Worm (Caenorhabditis elegans): Measurements from ENCODE around the gene VB0395L.1.

Gene VB0395L.1

DNA sequence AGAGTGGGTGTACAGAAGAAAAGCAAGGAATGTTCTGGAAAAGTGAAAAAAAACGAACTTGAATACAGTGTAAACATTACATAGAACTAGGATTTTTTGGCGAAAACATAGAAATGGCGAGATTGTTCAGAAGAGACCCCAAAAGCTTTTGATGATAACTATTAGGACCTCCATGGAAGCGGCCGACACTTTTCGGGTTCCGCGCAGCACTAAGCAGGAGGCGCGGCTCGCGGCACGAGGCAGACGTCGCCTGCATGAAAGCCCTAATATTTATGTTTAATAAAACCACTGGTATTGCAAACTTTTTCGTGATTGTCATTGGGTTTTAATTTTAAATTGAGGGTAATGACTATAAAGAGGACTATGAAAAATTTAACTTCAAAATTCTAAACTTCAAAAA, 18.9 kb downstream of the VB0395L.1 start:
- TF ChIP-seq aly-1 (tag; optimal IDR thresholded peaks at IDR 0.05) (no peak), hmg-4 (GFP tag; optimal IDR thresholded peaks at IDR 0.05) (no peak), F13C5.2 (tag; optimal IDR thresholded peaks at IDR 0.05) (no peak), ceh-36 (tag; optimal IDR thresholded peaks at IDR 0.05) (no peak), sea-1 (GFP tag; conservative IDR thresholded peaks at IDR 0.05) (no peak)

DNA sequence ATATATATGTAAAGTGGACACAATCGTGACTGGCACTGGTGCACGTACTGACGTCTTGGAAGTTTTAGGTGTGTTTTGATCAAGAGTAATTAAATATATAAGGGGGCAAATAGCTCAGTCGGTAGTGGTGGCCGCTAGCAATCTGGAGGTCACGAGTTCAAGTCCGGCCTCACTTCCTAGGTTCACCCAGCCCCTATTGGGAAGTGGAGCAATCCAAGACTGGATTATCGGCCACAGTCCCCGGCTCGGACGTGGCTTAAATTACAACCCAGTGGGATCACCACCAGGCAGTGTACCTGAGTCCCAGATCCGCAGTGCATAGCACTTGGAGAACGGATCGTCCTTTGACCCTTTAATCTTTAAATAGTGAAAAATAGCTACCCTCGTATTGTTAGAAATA, 19.6 kb downstream of the VB0395L.1 start:
- TF ChIP-seq hmbx-1 (tag; optimal IDR thresholded peaks at IDR 0.05): no peak
- no peak for TF ChIP-seq ceh-36 (tag; optimal IDR thresholded peaks at IDR 0.05)
- no peak for TF ChIP-seq flt-1 (GFP tag; IDR thresholded peaks at IDR 0.05)
- TF ChIP-seq tbx-37 (GFP tag; conservative IDR thresholded peaks at IDR 0.05): no peak
- TF ChIP-seq ets-7 (tag; optimal IDR thresholded peaks at IDR 0.05): no peak
- no peak for TF ChIP-seq B0310.2 (tag; optimal IDR thresholded peaks at IDR 0.05)
- no peak for TF ChIP-seq scrt-1 (GFP tag; IDR thresholded peaks at IDR 0.05)
- TF ChIP-seq hnd-1 (tag; optimal IDR thresholded peaks at IDR 0.05): no peak
- TF ChIP-seq hmg-4 (GFP tag; optimal IDR thresholded peaks at IDR 0.05): no peak
- no peak for TF ChIP-seq tbx-11 (GFP tag; IDR thresholded peaks at IDR 0.05)
- TF ChIP-seq pes-1 (GFP tag; IDR thresholded peaks at IDR 0.05): no peak
- no peak for TF ChIP-seq sea-1 (GFP tag; conservative IDR thresholded peaks at IDR 0.05)
- no peak for TF ChIP-seq aly-1 (tag; optimal IDR thresholded peaks at IDR 0.05)
- no peak for TF ChIP-seq ceh-13 (GFP tag; optimal IDR thresholded peaks at IDR 0.05)
- no peak for TF ChIP-seq F13C5.2 (tag; optimal IDR thresholded peaks at IDR 0.05)

DNA sequence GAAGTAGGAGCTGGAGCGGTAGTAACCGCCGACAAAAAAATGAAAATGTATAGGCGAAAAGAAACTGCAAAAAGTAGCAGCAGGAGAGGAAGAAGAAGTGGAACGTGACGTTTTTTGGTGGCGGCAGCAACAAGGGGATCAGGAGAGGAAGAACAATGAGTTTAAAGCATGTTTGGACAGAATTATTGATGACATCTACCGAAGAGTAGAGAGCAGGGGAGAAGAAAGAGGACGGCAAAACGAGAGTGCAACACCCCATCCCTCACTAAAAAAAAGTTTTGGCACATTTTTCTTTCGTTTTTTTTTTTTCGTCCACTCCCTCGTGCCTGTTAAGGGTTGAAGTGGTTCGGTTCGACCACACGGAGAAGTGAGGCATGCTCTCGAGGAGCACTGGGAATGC, 22.9 kb downstream of the VB0395L.1 start:
- TF ChIP-seq tra-4 (tag; optimal IDR thresholded peaks at IDR 0.05) (no peak), ama-1 (optimal IDR thresholded peaks at IDR 0.05) (no peak), B0310.2 (tag; optimal IDR thresholded peaks at IDR 0.05) (no peak), hmbx-1 (tag; optimal IDR thresholded peaks at IDR 0.05) (no peak), hmg-4 (GFP tag; optimal IDR thresholded peaks at IDR 0.05) (no peak), aly-1 (tag; optimal IDR thresholded peaks at IDR 0.05) (no peak), ceh-36 (tag; optimal IDR thresholded peaks at IDR 0.05) (no peak), ceh-13 (GFP tag; optimal IDR thresholded peaks at IDR 0.05) (no peak), tbx-11 (GFP tag; IDR thresholded peaks at IDR 0.05) (no peak), hnd-1 (tag; optimal IDR thresholded peaks at IDR 0.05) (no peak), sea-1 (GFP tag; conservative IDR thresholded peaks at IDR 0.05) (no peak), flt-1 (GFP tag; IDR thresholded peaks at IDR 0.05) (no peak), ets-7 (tag; optimal IDR thresholded peaks at IDR 0.05) (no peak), pes-1 (GFP tag; IDR thresholded peaks at IDR 0.05) (no peak)

DNA sequence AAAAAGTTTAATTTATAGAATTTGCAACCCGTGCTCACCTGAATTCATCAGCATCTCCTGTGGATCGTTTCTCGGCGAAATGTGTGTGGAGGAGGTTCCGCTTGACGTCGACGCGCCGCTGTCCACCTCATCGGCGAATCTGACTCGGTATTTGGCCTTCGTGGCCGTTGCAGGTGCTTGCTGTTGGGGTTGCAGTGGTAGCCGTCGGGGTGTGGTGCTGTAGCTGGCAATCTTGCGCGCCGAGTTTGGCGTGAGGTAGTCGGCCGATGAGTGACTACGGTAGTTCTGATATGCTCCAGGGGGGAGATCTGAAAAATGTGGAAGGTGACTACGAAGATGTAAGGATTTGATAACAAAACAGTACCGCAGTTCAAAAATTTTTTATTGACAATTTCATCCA, 24.0 kb downstream of the VB0395L.1 start:
- TF ChIP-seq ceh-36 (tag; optimal IDR thresholded peaks at IDR 0.05): no peak
- no peak for TF ChIP-seq ets-7 (tag; optimal IDR thresholded peaks at IDR 0.05)
- TF ChIP-seq B0310.2 (tag; optimal IDR thresholded peaks at IDR 0.05): no peak
- TF ChIP-seq scrt-1 (GFP tag; IDR thresholded peaks at IDR 0.05): no peak
- TF ChIP-seq pes-1 (GFP tag; IDR thresholded peaks at IDR 0.05): no peak
- TF ChIP-seq hnd-1 (tag; optimal IDR thresholded peaks at IDR 0.05): no peak
- TF ChIP-seq F13C5.2 (tag; optimal IDR thresholded peaks at IDR 0.05): no peak
- no peak for TF ChIP-seq hmbx-1 (tag; optimal IDR thresholded peaks at IDR 0.05)
- no peak for TF ChIP-seq ceh-13 (GFP tag; optimal IDR thresholded peaks at IDR 0.05)
- TF ChIP-seq flt-1 (GFP tag; IDR thresholded peaks at IDR 0.05): no peak
- no peak for TF ChIP-seq tbx-37 (GFP tag; conservative IDR thresholded peaks at IDR 0.05)
- TF ChIP-seq sea-1 (GFP tag; conservative IDR thresholded peaks at IDR 0.05): no peak
- no peak for TF ChIP-seq ama-1 (optimal IDR thresholded peaks at IDR 0.05)
- TF ChIP-seq aly-1 (tag; optimal IDR thresholded peaks at IDR 0.05): no peak

DNA sequence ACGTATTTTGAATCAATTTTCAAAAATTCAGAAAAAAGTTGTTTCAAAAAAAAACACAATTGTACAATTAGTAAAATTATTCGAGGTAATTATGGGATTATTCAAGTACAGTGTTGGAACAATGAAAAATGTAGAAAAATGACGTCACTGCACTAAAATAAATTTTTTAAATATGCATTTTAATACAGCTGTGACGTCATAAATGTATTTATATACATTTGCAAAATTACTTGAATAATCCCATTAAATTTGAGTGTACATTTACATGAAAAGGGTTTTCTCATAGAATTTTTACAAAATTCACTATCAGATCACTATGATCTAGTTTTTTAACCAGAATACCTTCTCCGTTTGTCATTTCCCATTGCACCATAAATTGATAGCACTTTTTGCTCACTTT, 28.2 kb downstream of the VB0395L.1 start:
- TF ChIP-seq sea-1 (GFP tag; conservative IDR thresholded peaks at IDR 0.05) (no peak), ceh-36 (tag; optimal IDR thresholded peaks at IDR 0.05) (no peak), tbx-11 (GFP tag; IDR thresholded peaks at IDR 0.05) (no peak), tra-4 (tag; optimal IDR thresholded peaks at IDR 0.05) (no peak), hmbx-1 (tag; optimal IDR thresholded peaks at IDR 0.05) (no peak), hnd-1 (tag; optimal IDR thresholded peaks at IDR 0.05) (no peak), ets-7 (tag; optimal IDR thresholded peaks at IDR 0.05) (no peak), ceh-13 (GFP tag; optimal IDR thresholded peaks at IDR 0.05) (no peak), hmg-4 (GFP tag; optimal IDR thresholded peaks at IDR 0.05) (no peak), B0310.2 (tag; optimal IDR thresholded peaks at IDR 0.05) (no peak), flt-1 (GFP tag; IDR thresholded peaks at IDR 0.05) (no peak), pes-1 (GFP tag; IDR thresholded peaks at IDR 0.05) (no peak), aly-1 (tag; optimal IDR thresholded peaks at IDR 0.05) (no peak), scrt-1 (GFP tag; IDR thresholded peaks at IDR 0.05) (no peak), tbx-37 (GFP tag; conservative IDR thresholded peaks at IDR 0.05) (no peak), ama-1 (optimal IDR thresholded peaks at IDR 0.05) (no peak), F13C5.2 (tag; optimal IDR thresholded peaks at IDR 0.05) (no peak)

DNA sequence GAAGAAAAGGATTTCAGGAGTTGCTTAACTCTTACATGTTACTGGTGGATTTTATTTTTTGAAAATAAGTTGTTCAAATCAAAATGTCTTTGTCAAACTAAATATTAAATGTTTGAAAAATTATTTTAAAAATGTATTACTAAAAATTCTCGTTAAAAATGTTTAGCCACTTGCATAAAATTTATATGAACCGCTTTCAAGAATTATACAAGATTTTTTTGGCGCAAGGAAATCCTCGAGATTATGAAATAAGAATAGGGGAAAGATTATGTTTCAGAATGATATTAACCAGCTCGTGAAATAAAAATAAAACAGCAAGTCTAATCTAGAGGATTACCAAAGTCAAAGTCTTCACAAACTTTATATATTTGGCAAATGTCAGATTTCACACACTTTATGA, 33.5 kb downstream of the VB0395L.1 start:
- TF ChIP-seq scrt-1 (GFP tag; IDR thresholded peaks at IDR 0.05): no peak
- TF ChIP-seq flt-1 (GFP tag; IDR thresholded peaks at IDR 0.05): no peak
- TF ChIP-seq ama-1 (optimal IDR thresholded peaks at IDR 0.05): no peak
- no peak for TF ChIP-seq pes-1 (GFP tag; IDR thresholded peaks at IDR 0.05)
- TF ChIP-seq tra-4 (tag; optimal IDR thresholded peaks at IDR 0.05): no peak
- TF ChIP-seq B0310.2 (tag; optimal IDR thresholded peaks at IDR 0.05): no peak
- TF ChIP-seq hmg-4 (GFP tag; optimal IDR thresholded peaks at IDR 0.05): no peak
- no peak for TF ChIP-seq hnd-1 (tag; optimal IDR thresholded peaks at IDR 0.05)
- TF ChIP-seq hmbx-1 (tag; optimal IDR thresholded peaks at IDR 0.05): no peak
- TF ChIP-seq tbx-11 (GFP tag; IDR thresholded peaks at IDR 0.05): no peak
- TF ChIP-seq tbx-37 (GFP tag; conservative IDR thresholded peaks at IDR 0.05): no peak
- TF ChIP-seq ceh-13 (GFP tag; optimal IDR thresholded peaks at IDR 0.05): no peak
- no peak for TF ChIP-seq ets-7 (tag; optimal IDR thresholded peaks at IDR 0.05)
- no peak for TF ChIP-seq F13C5.2 (tag; optimal IDR thresholded peaks at IDR 0.05)
- TF ChIP-seq sea-1 (GFP tag; conservative IDR thresholded peaks at IDR 0.05): no peak
- no peak for TF ChIP-seq ceh-36 (tag; optimal IDR thresholded peaks at IDR 0.05)
- TF ChIP-seq aly-1 (tag; optimal IDR thresholded peaks at IDR 0.05): no peak

DNA sequence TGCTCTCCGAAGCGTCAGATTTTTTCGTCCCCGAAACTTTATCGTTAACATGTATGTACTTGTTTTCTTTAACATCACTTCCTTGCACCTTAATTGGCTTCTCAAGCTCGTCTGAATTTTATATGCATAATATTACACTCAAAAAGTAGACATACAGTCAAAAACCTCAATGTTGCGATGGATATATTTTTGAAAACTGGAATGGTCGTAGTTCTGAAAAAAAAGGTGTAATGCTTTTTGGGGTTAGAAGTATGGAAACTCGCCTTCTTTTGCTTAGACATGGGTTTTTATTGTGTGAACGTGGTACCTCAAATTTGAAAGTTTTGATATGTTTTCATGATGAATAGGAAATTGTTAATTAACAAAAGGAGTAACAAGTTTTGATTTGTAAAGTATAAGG, 34.2 kb downstream of the VB0395L.1 start, which contains the start of gene C09G1.2:
Gene C09G1.2 (minus strand): TSS at position 101 of the 400 bp plus-strand sequence.
- no peak for TF ChIP-seq aly-1 (tag; optimal IDR thresholded peaks at IDR 0.05)
- TF ChIP-seq hmbx-1 (tag; optimal IDR thresholded peaks at IDR 0.05): no peak
- TF ChIP-seq sea-1 (GFP tag; conservative IDR thresholded peaks at IDR 0.05): no peak
- no peak for TF ChIP-seq ceh-36 (tag; optimal IDR thresholded peaks at IDR 0.05)
- TF ChIP-seq hmg-4 (GFP tag; optimal IDR thresholded peaks at IDR 0.05): no peak
- TF ChIP-seq pes-1 (GFP tag; IDR thresholded peaks at IDR 0.05): no peak
- TF ChIP-seq tra-4 (tag; optimal IDR thresholded peaks at IDR 0.05): no peak
- no peak for TF ChIP-seq tbx-37 (GFP tag; conservative IDR thresholded peaks at IDR 0.05)
- no peak for TF ChIP-seq B0310.2 (tag; optimal IDR thresholded peaks at IDR 0.05)
- no peak for TF ChIP-seq ets-7 (tag; optimal IDR thresholded peaks at IDR 0.05)
- TF ChIP-seq scrt-1 (GFP tag; IDR thresholded peaks at IDR 0.05): no peak
- no peak for TF ChIP-seq flt-1 (GFP tag; IDR thresholded peaks at IDR 0.05)
- TF ChIP-seq tbx-11 (GFP tag; IDR thresholded peaks at IDR 0.05): no peak
